Worm (Caenorhabditis elegans) whole organism, late embryonic: ENCODE measurements around the gene dbn-1.

ENCODE experiments used
- C08G9.2 ChIP-seq: sonication (generic microtip); optimal IDR thresholded peaks from 2 replicates; lab custom pipeline; 2016; ENCODE audit warnings: mild to moderate bottlenecking, missing genetic modification characterization, moderate library complexity, missing compliant biosample characterization
- C38D4.7 ChIP-seq: fragments of 200-800 bp; sonication (Bioruptor generic); optimal IDR thresholded peaks from 2 replicates; lab custom pipeline; 2018; ENCODE audit warnings: mild to moderate bottlenecking, missing genetic modification characterization, moderate library complexity, missing compliant biosample characterization
- F13H6.1 ChIP-seq: sonication (generic microtip); optimal IDR thresholded peaks from 2 replicates; lab custom pipeline; 2016; ENCODE audit warnings: missing genetic modification characterization, missing compliant biosample characterization
- T23F11.4 ChIP-seq: fragments of 200-800 bp; sonication (Bioruptor generic); optimal IDR thresholded peaks from 2 replicates; lab custom pipeline; 2018; ENCODE audit warnings: mild to moderate bottlenecking, missing genetic modification characterization, missing compliant biosample characterization
- Y22D7AL.16 ChIP-seq: sonication (generic microtip); optimal IDR thresholded peaks from 2 replicates; lab custom pipeline; 2016; ENCODE audit warnings: missing genetic modification characterization, missing compliant biosample characterization
- ahr-1 ChIP-seq: sonication (generic microtip); optimal IDR thresholded peaks from 2 replicates; lab custom pipeline; 2016; ENCODE audit warnings: missing genetic modification characterization, missing compliant biosample characterization
- ama-1 ChIP-seq: fragments of 150-350 bp; optimal IDR thresholded peaks from 2 replicates; lab custom pipeline; 2014
- ceh-14 ChIP-seq: sonication (generic microtip); optimal IDR thresholded peaks from 2 replicates; lab custom pipeline; 2016; ENCODE audit warnings: missing genotype, missing genetic modification characterization, missing compliant biosample characterization
- ceh-18 ChIP-seq: sonication (generic microtip); optimal IDR thresholded peaks from 2 replicates; lab custom pipeline; 2016; ENCODE audit warnings: missing genetic modification characterization, missing compliant biosample characterization
- ceh-2 ChIP-seq: sonication (generic microtip); optimal IDR thresholded peaks from 2 replicates; lab custom pipeline; 2016; ENCODE audit warnings: missing genotype, missing genetic modification characterization, missing compliant biosample characterization
- ceh-22 ChIP-seq: sonication (generic microtip); optimal IDR thresholded peaks from 2 replicates; lab custom pipeline; 2017; ENCODE audit warnings: missing biosample characterization, missing genetic modification characterization
- ceh-24 ChIP-seq: sonication (generic microtip); optimal IDR thresholded peaks from 2 replicates; lab custom pipeline; 2016; ENCODE audit warnings: mild to moderate bottlenecking, missing genetic modification characterization, missing compliant biosample characterization
- ceh-31 ChIP-seq: sonication (generic microtip); optimal IDR thresholded peaks from 2 replicates; lab custom pipeline; 2016; ENCODE audit warnings: missing genetic modification characterization, missing compliant biosample characterization
- ceh-45 ChIP-seq: fragments of 200-800 bp; sonication (Bioruptor generic); IDR thresholded peaks from 2 replicates; pipeline ENCODE4 v1.3.6; 2022; ENCODE audit warnings: missing genetic modification reagents, missing genetic modification characterization, missing compliant biosample characterization
- ceh-9 ChIP-seq: sonication (generic microtip); optimal IDR thresholded peaks from 2 replicates; lab custom pipeline; 2016; ENCODE audit warnings: mild to moderate bottlenecking, missing genetic modification characterization, inconsistent platforms, missing compliant biosample characterization
- che-1 ChIP-seq: sonication (generic microtip); optimal IDR thresholded peaks from 2 replicates; lab custom pipeline; 2016; ENCODE audit warnings: mild to moderate bottlenecking, missing genetic modification characterization, missing compliant biosample characterization
- dve-1 ChIP-seq: sonication (generic microtip); optimal IDR thresholded peaks from 2 replicates; lab custom pipeline; 2017; ENCODE audit warnings: antibody characterized with exemption, mild to moderate bottlenecking, missing genetic modification characterization, missing compliant biosample characterization
- elt-2 ChIP-seq: sonication (generic microtip); optimal IDR thresholded peaks from 2 replicates; lab custom pipeline; 2016; ENCODE audit warnings: missing genetic modification reagents, missing genetic modification characterization, missing compliant biosample characterization
- eyg-1 ChIP-seq: sonication (generic microtip); optimal IDR thresholded peaks from 2 replicates; lab custom pipeline; 2016; ENCODE audit warnings: missing genotype, missing genetic modification characterization, missing compliant biosample characterization
- fkh-6 ChIP-seq: sonication (generic microtip); optimal IDR thresholded peaks from 2 replicates; lab custom pipeline; 2016; ENCODE audit warnings: missing genetic modification characterization, missing compliant biosample characterization
- hlh-15 ChIP-seq: sonication (generic microtip); optimal IDR thresholded peaks from 2 replicates; lab custom pipeline; 2016; ENCODE audit warnings: missing genetic modification characterization, missing compliant biosample characterization
- hlh-6 ChIP-seq: sonication (generic microtip); optimal IDR thresholded peaks from 2 replicates; lab custom pipeline; 2016; ENCODE audit warnings: missing genotype, missing genetic modification characterization, missing compliant biosample characterization
- lim-6 ChIP-seq: sonication (generic microtip); optimal IDR thresholded peaks from 2 replicates; lab custom pipeline; 2016; ENCODE audit warnings: missing genetic modification characterization, missing compliant biosample characterization
- lin-11 ChIP-seq: fragments of 200-800 bp; sonication (Bioruptor generic); optimal IDR thresholded peaks from 2 replicates; lab custom pipeline; 2018; ENCODE audit warnings: mild to moderate bottlenecking, missing genetic modification characterization, missing compliant biosample characterization
- mec-3 ChIP-seq: sonication (generic microtip); optimal IDR thresholded peaks from 2 replicates; lab custom pipeline; 2016; ENCODE audit warnings: borderline replicate concordance, missing genetic modification characterization, missing compliant biosample characterization
- nhr-232 ChIP-seq: sonication (generic microtip); optimal IDR thresholded peaks from 2 replicates; lab custom pipeline; 2016; ENCODE audit warnings: missing genetic modification characterization, missing compliant biosample characterization
- pat-9 ChIP-seq: fragments of 200-800 bp; sonication (Bioruptor generic); optimal IDR thresholded peaks from 2 replicates; lab custom pipeline; 2018; ENCODE audit warnings: mild to moderate bottlenecking, missing genetic modification characterization, moderate library complexity, missing compliant biosample characterization
- pha-2 ChIP-seq: sonication (generic microtip); optimal IDR thresholded peaks from 2 replicates; lab custom pipeline; 2017; ENCODE audit warnings: mild to moderate bottlenecking, missing genetic modification characterization, missing compliant biosample characterization
- sdc-2 ChIP-seq: sonication (generic microtip); optimal IDR thresholded peaks from 2 replicates; lab custom pipeline; 2016; ENCODE audit warnings: missing genotype, missing genetic modification characterization, missing compliant biosample characterization
- sox-2 ChIP-seq: fragments of 200-800 bp; sonication (Bioruptor generic); IDR thresholded peaks from 2 replicates; pipeline ENCODE4 v1.3.6; 2022; ENCODE audit warnings: missing genetic modification reagents, missing genetic modification characterization, missing compliant biosample characterization
- sox-4 ChIP-seq: sonication (generic microtip); optimal IDR thresholded peaks from 2 replicates; lab custom pipeline; 2017; ENCODE audit warnings: mild to moderate bottlenecking, missing genetic modification characterization, inconsistent platforms, missing compliant biosample characterization
- tbx-7 ChIP-seq: sonication (generic microtip); optimal IDR thresholded peaks from 2 replicates; lab custom pipeline; 2016; ENCODE audit warnings: missing genotype, missing genetic modification characterization, missing compliant biosample characterization
- unc-42 ChIP-seq: sonication (generic microtip); optimal IDR thresholded peaks from 2 replicates; lab custom pipeline; 2016; ENCODE audit warnings: missing genotype, missing genetic modification characterization, missing compliant biosample characterization
- unc-55 ChIP-seq: sonication (generic microtip); optimal IDR thresholded peaks from 2 replicates; lab custom pipeline; 2017; ENCODE audit warnings: missing biosample characterization, missing genetic modification reagents, missing genetic modification characterization
- unc-86 ChIP-seq: sonication (generic microtip); optimal IDR thresholded peaks from 2 replicates; lab custom pipeline; 2016; ENCODE audit warnings: missing genetic modification characterization, missing compliant biosample characterization
- ztf-16 ChIP-seq: sonication (generic microtip); optimal IDR thresholded peaks from 2 replicates; lab custom pipeline; 2017; ENCODE audit warnings: missing genetic modification characterization, missing compliant biosample characterization

The dbn-1 gene

DNA sequence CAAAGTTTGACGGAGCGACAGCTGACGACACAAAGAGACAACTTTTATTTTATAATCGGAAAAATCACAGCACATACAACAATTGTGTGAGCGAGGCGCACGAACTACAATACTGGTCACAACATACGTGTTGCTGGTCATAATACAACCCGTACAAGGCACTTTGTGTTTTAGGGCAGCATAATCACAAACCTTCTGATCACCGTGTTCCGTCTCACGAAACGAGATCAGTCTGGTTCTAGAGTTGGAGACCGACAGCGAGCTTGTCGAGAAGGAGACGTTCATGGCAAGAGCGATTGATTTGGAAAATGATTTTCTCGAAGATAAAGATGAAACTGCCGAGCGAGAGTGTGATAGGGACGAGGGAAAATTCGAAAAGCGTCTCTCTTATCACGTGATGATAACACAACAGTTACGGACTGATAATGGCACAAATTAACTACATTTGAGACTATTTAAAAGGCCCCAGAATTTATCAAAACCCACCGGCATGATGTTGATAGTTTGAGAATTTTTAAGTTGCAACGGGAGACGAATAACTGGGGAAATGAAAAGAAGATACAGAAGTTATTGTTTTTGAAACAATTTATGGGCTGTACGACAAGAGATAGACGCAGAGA lies 4.9 kb upstream of the dbn-1 start:
- TF ChIP-seq ceh-45 (GFP tag; lab: Robert Waterston, UW) (no peak), elt-2 (peak; percentile 95), unc-55 (GFP tag; lab: Kevin White, UChicago) (peak; percentile 16)

ce11 chrIII:13765782-13766181 lies 3.9 kb upstream of the dbn-1 start:
- no peak for TF ChIP-seq lin-11
- TF ChIP-seq F13H6.1 (tag; lab: Kevin White, UChicago), result no peak
- no peak for TF ChIP-seq ceh-9
- TF ChIP-seq unc-42 (tag; lab: Kevin White, UChicago), result no peak
- TF ChIP-seq sox-4 (tag; lab: Kevin White, UChicago), result no peak
- no peak for TF ChIP-seq ztf-16
- TF ChIP-seq che-1, result no peak
- TF ChIP-seq pat-9 (tag; lab: Kevin White, UChicago), result no peak
- TF ChIP-seq pha-2, result no peak
- TF ChIP-seq Y22D7AL.16, result no peak
- no peak for TF ChIP-seq ceh-24 (tag; lab: Kevin White, UChicago)
- no peak for TF ChIP-seq unc-86 (tag; lab: Kevin White, UChicago)
- TF ChIP-seq C38D4.7, result no peak
- no peak for TF ChIP-seq tbx-7 (tag; lab: Kevin White, UChicago)
- no peak for TF ChIP-seq T23F11.4 (GFP tag; lab: Kevin White, UChicago)
- no peak for TF ChIP-seq mec-3 (tag; lab: Kevin White, UChicago)

- TF ChIP-seq ceh-14 (no peak), ama-1 (lab: Kevin White, UChicago) (no peak), hlh-15 (tag; lab: Kevin White, UChicago) (no peak), eyg-1 (tag; lab: Kevin White, UChicago) (no peak), ceh-18 (tag; lab: Kevin White, UChicago) (no peak), hlh-6 (tag; lab: Kevin White, UChicago) (no peak), pat-9 (tag; lab: Kevin White, UChicago) (no peak), sox-2 (GFP tag; lab: Robert Waterston, UW) (no peak)
- TF ChIP-seq, all 69 proteins: peak for 0
Observed at ce11 chrIII:13763260-13764112, 1.6 kb upstream of the dbn-1 start.

DNA sequence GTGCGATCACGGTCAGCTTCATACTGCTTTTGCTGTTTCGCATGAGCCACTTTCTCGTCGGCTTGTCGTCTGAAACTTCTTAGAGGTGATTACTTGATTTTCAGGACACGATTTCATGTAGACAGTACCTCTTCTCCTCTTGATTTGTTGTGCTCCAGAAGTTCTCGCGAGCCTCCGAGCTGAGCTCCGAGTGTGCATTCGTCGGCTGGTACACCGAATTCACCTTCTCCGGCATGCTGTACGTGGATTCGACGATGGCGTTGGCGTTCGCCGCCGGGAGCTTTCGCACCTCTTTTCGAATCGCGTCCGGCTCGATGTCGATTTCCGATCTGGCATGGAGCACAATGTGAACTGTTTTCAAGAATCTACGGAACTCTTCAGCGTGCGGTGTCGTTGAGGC lies 847 bp downstream of the dbn-1 start:
- TF ChIP-seq dve-1 (tag; lab: Kevin White, UChicago) (no peak), pha-2 (no peak), C08G9.2 (no peak)

DNA sequence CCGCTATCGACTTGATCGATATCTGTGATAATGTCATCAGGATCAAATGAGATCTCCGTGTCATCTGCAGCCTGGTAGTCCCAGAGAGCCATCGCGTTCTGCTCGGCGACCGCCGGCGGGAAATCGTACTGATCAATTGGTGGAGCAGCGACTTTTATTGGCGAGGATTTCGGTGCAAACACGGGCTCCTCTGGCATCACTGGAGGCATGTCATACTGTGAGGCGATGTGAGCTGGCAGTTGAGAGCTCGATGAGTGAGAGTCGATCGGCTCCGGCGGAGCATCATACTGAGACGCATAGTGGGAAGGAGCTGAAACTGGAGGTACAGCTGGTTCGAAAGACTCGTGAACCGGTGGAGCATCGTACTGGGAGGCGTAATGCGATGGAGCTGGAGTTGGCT lies 2.2 kb downstream of the dbn-1 start:
- no peak for TF ChIP-seq ceh-2
- TF ChIP-seq mec-3 (tag; lab: Kevin White, UChicago), result no peak
- TF ChIP-seq, all 69 proteins: peak for 0

- TF ChIP-seq sox-4 (tag; lab: Kevin White, UChicago) (no peak), ceh-31 (tag; lab: Kevin White, UChicago) (no peak), ceh-22 (tag; lab: Kevin White, UChicago) (no peak), C08G9.2 (no peak), sdc-2 (tag; lab: Kevin White, UChicago) (no peak), lin-11 (no peak), nhr-232 (tag; lab: Kevin White, UChicago) (no peak), fkh-6 (tag; lab: Kevin White, UChicago) (no peak), lim-6 (tag; lab: Kevin White, UChicago) (no peak), eyg-1 (tag; lab: Kevin White, UChicago) (no peak), ahr-1 (tag; lab: Kevin White, UChicago) (no peak)
Observed at ce11 chrIII:13755689-13756088, 6.2 kb downstream of the dbn-1 start, which contains the start of gene toca-2. Gene toca-2 (plus strand): TSS chrIII:13755896.
